Worm (Caenorhabditis elegans): Measurements from ENCODE around the gene hot-7.
A peak's percentile ranks its signal among the peaks of the same experiment; 100 is the strongest.

- TF ChIP-seq tab-1 (GFP tag; IDR thresholded peaks at IDR 0.05) (no peak), ztf-23 (GFP tag; IDR thresholded peaks at IDR 0.05) (no peak), T22C8.4 (GFP tag; IDR thresholded peaks at IDR 0.05) (no peak), ztf-29 (GFP tag; IDR thresholded peaks at IDR 0.05) (no peak), ref-1 (GFP tag; conservative IDR thresholded peaks at IDR 0.05) (no peak), flt-1 (GFP tag; IDR thresholded peaks at IDR 0.05) (0 out of 2 replicates have a peak, but pooled peaks have one; percentile 40), klf-2 (GFP tag; conservative IDR thresholded peaks at IDR 0.05) (no peak), cog-1 (tag; optimal IDR thresholded peaks at IDR 0.05) (no peak), med-1 (GFP tag; optimal IDR thresholded peaks at IDR 0.05; ENCODE audit: insufficient read depth) (no peak)
These were observed 26.1 kb downstream of the hot-7 start for ce11 chrII:14237245-14237806.
